Fruit fly (Drosophila melanogaster) whole organism, embryonic: ENCODE data around the gene dyl.

Source experiments
- Ada2b ChIP-seq: fragments of 200-800 bp; sonication (Bioruptor generic); IDR thresholded peaks from 2 replicates; pipeline ENCODE4 v1.3.6; 2022; ENCODE audit warnings: missing biosample characterization, missing genetic modification characterization
- Adf1 ChIP-seq: fragments of 200-800 bp; sonication (Bioruptor generic); IDR thresholded peaks from 2 replicates; pipeline ENCODE4 v1.3.6; 2022; ENCODE audit warnings: missing biosample characterization, missing genetic modification characterization
- Asciz ChIP-seq: fragments of 200-800 bp; sonication (Bioruptor generic); optimal IDR thresholded peaks from 2 replicates; lab custom pipeline; 2017; ENCODE audit warnings: missing biosample characterization, mild to moderate bottlenecking, missing genetic modification characterization, missing genetic modification reagents
- B-H2 ChIP-seq: fragments of 200-800 bp; sonication (Bioruptor generic); optimal IDR thresholded peaks from 2 replicates; lab custom pipeline; 2018; ENCODE audit warnings: missing biosample characterization, mild to moderate bottlenecking, missing genetic modification characterization
- BtbVII ChIP-seq: fragments of 200-800 bp; sonication (Bioruptor generic); optimal IDR thresholded peaks from 3 replicates; lab custom pipeline; 2017; ENCODE audit warnings: missing biosample characterization, mild to moderate bottlenecking, missing genetic modification characterization
- Bteb2 ChIP-seq: fragments of 200-800 bp; sonication (Bioruptor generic); optimal IDR thresholded peaks from 2 replicates; lab custom pipeline; 2016; ENCODE audit warnings: missing biosample characterization, missing genetic modification characterization
- CG10431 ChIP-seq: fragments of 200-800 bp; sonication (Bioruptor generic); optimal IDR thresholded peaks from 3 replicates; lab custom pipeline; 2018; ENCODE audit warnings: missing biosample characterization, mild to moderate bottlenecking, missing genetic modification characterization
- CG11504 ChIP-seq: fragments of 200-800 bp; sonication (Bioruptor generic); optimal IDR thresholded peaks from 3 replicates; lab custom pipeline; 2019; ENCODE audit warnings: missing biosample characterization, mild to moderate bottlenecking, missing genetic modification characterization, moderate library complexity
- CG16813 ChIP-seq: fragments of 200-800 bp; sonication (Bioruptor generic); IDR thresholded peaks from 3 replicates; pipeline ENCODE4 v1.3.6; 2022; ENCODE audit warnings: missing biosample characterization, missing genetic modification characterization; ENCODE audit not compliant: partially characterized antibody
- CG16815 ChIP-seq: fragments of 200-800 bp; sonication (Bioruptor generic); optimal IDR thresholded peaks from 3 replicates; lab custom pipeline; 2017; ENCODE audit warnings: missing biosample characterization, mild to moderate bottlenecking, missing genetic modification characterization
- CG17361 ChIP-seq: fragments of 200-800 bp; sonication (Bioruptor generic); IDR thresholded peaks from 3 replicates; pipeline ENCODE4 v1.3.6; 2022; ENCODE audit warnings: missing biosample characterization, missing genetic modification characterization
- CG17829 ChIP-seq: fragments of 200-800 bp; optimal IDR thresholded peaks from 2 replicates; lab custom pipeline; 2019; ENCODE audit warnings: missing biosample characterization, mild to moderate bottlenecking, missing genetic modification characterization, moderate library complexity
- CG2889 ChIP-seq: fragments of 200-800 bp; sonication (Bioruptor generic); IDR thresholded peaks from 3 replicates; pipeline ENCODE4 v1.3.6; 2022; ENCODE audit warnings: missing biosample characterization, missing genetic modification characterization
- CG30431 ChIP-seq: fragments of 200-800 bp; sonication (Bioruptor generic); optimal IDR thresholded peaks from 2 replicates; lab custom pipeline; 2017; ENCODE audit warnings: missing biosample characterization, missing genetic modification characterization
- CG31224 ChIP-seq: fragments of 200-800 bp; sonication (Bioruptor generic); IDR thresholded peaks from 2 replicates; pipeline ENCODE4 v1.3.6; 2022; ENCODE audit warnings: missing biosample characterization, missing genetic modification characterization
- CG3995 ChIP-seq: fragments of 200-800 bp; sonication (Bioruptor generic); optimal IDR thresholded peaks from 3 replicates; lab custom pipeline; 2016; ENCODE audit warnings: missing biosample characterization, missing genetic modification characterization
- CG6765 ChIP-seq: fragments of 200-800 bp; sonication (Bioruptor generic); optimal IDR thresholded peaks from 3 replicates; lab custom pipeline; 2017; ENCODE audit warnings: missing biosample characterization, mild to moderate bottlenecking, missing genetic modification characterization
- CG7372 ChIP-seq: fragments of 200-800 bp; sonication (Bioruptor generic); IDR thresholded peaks from 2 replicates; pipeline ENCODE4 v1.3.6; 2022; ENCODE audit warnings: missing biosample characterization, missing genetic modification characterization
- CG7963 ChIP-seq: fragments of 200-800 bp; sonication (Bioruptor generic); IDR thresholded peaks from 3 replicates; pipeline ENCODE4 v1.3.6; 2022; ENCODE audit warnings: missing biosample characterization, missing genetic modification characterization; ENCODE audit not compliant: partially characterized antibody
- CTCF ChIP-seq: fragments of 200-800 bp; sonication (Bioruptor generic); optimal IDR thresholded peaks from 2 replicates; lab custom pipeline; 2017; ENCODE audit warnings: missing biosample characterization, mild to moderate bottlenecking, missing genetic modification characterization, moderate library complexity
- CkIIα-i1 ChIP-seq: fragments of 200-800 bp; sonication (Bioruptor generic); IDR thresholded peaks from 2 replicates; pipeline ENCODE4 v1.3.6; 2022; ENCODE audit warnings: missing biosample characterization, missing genetic modification characterization
- CrebB ChIP-seq: fragments of 200-800 bp; sonication (Bioruptor generic); optimal IDR thresholded peaks from 3 replicates; lab custom pipeline; 2018; ENCODE audit warnings: missing biosample characterization, mild to moderate bottlenecking, missing genetic modification characterization
- Doc2 ChIP-seq: fragments of 200-800 bp; sonication (Bioruptor generic); IDR thresholded peaks from 2 replicates; pipeline ENCODE4 v1.3.6; 2022; ENCODE audit warnings: missing biosample characterization, missing genetic modification characterization
- HLH3B ChIP-seq: fragments of 200-800 bp; sonication (Bioruptor generic); IDR thresholded peaks from 2 replicates; pipeline ENCODE4 v1.3.6; 2022; ENCODE audit warnings: missing biosample characterization, missing genetic modification characterization
- Hmr ChIP-seq: fragments of 200-800 bp; sonication (Bioruptor generic); optimal IDR thresholded peaks from 3 replicates; lab custom pipeline; 2017; ENCODE audit warnings: mild to moderate bottlenecking, missing biosample characterization, missing genetic modification reagents, missing genetic modification characterization
- Hr51 ChIP-seq, 2 experiments: fragments of 200-800 bp; sonication (Bioruptor generic); optimal IDR thresholded peaks; 2 replicates in 1 of 2; 3 replicates in 1 of 2; lab custom pipeline; 2016 to 2018; ENCODE audit warnings: missing biosample characterization in 2 of 2, missing genetic modification characterization in 2 of 2, mild to moderate bottlenecking in 1 of 2, moderate library complexity in 1 of 2
- Med ChIP-seq: fragments of 200-800 bp; sonication (Bioruptor generic); peaks from one replicate; lab custom pipeline; 2016; ENCODE audit warnings: missing biosample characterization, missing genetic modification characterization, mild to moderate bottlenecking, inconsistent platforms, moderate library complexity
- Myb ChIP-seq: fragments of 200-800 bp; sonication (Bioruptor generic); optimal IDR thresholded peaks from 2 replicates; lab custom pipeline; 2016; ENCODE audit warnings: missing biosample characterization, missing genetic modification characterization
- NC2β ChIP-seq: fragments of 200-800 bp; sonication (Bioruptor generic); optimal IDR thresholded peaks from 2 replicates; lab custom pipeline; 2016; ENCODE audit warnings: missing biosample characterization, missing genetic modification characterization
- Nf-YC ChIP-seq: fragments of 200-800 bp; optimal IDR thresholded peaks from 3 replicates; lab custom pipeline; 2019; ENCODE audit warnings: missing biosample characterization, mild to moderate bottlenecking, missing genetic modification characterization, moderate library complexity
- Oaz ChIP-seq: fragments of 200-800 bp; sonication (Bioruptor generic); IDR thresholded peaks from 2 replicates; pipeline ENCODE4 v1.3.6; 2022; ENCODE audit warnings: missing biosample characterization, missing genetic modification characterization
- Ravus ChIP-seq: fragments of 200-800 bp; sonication (Bioruptor generic); IDR thresholded peaks from 2 replicates; pipeline ENCODE4 v1.3.6; 2022; ENCODE audit warnings: missing biosample characterization, missing genetic modification characterization
- Side ChIP-seq: fragments of 200-800 bp; sonication (Bioruptor generic); optimal IDR thresholded peaks from 2 replicates; lab custom pipeline; 2016; ENCODE audit warnings: missing biosample characterization, missing genetic modification characterization
- Sox102F ChIP-seq: fragments of 200-800 bp; sonication (Bioruptor generic); optimal IDR thresholded peaks from 2 replicates; lab custom pipeline; 2018; ENCODE audit warnings: missing biosample characterization, mild to moderate bottlenecking, missing genetic modification characterization, moderate library complexity
- Xbp1 ChIP-seq: fragments of 200-800 bp; sonication (Bioruptor generic); optimal IDR thresholded peaks from 3 replicates; lab custom pipeline; 2016; ENCODE audit warnings: missing biosample characterization, mild to moderate bottlenecking, missing genetic modification characterization
- Xrp1 ChIP-seq: fragments of 200-800 bp; sonication (Bioruptor generic); IDR thresholded peaks from 2 replicates; pipeline ENCODE4 v1.3.6; 2022; ENCODE audit warnings: missing biosample characterization, missing genetic modification characterization
- ab ChIP-seq: fragments of 200-800 bp; sonication (Bioruptor generic); optimal IDR thresholded peaks from 2 replicates; lab custom pipeline; 2016; ENCODE audit warnings: missing biosample characterization, missing genetic modification characterization
- ac ChIP-seq: fragments of 200-800 bp; sonication (Bioruptor generic); optimal IDR thresholded peaks from 3 replicates; lab custom pipeline; 2017; ENCODE audit warnings: missing biosample characterization, mild to moderate bottlenecking, missing genetic modification characterization
- dmrt99B ChIP-seq: fragments of 200-800 bp; sonication (Bioruptor generic); optimal IDR thresholded peaks from 2 replicates; lab custom pipeline; 2018; ENCODE audit warnings: missing biosample characterization, mild to moderate bottlenecking, missing genetic modification characterization, moderate library complexity
- ewg ChIP-seq: fragments of 200-800 bp; sonication (Bioruptor generic); optimal IDR thresholded peaks from 3 replicates; lab custom pipeline; 2017; ENCODE audit warnings: mild to moderate bottlenecking, missing biosample characterization, missing genetic modification reagents, missing genetic modification characterization
- fd3F ChIP-seq: fragments of 200-800 bp; sonication (Bioruptor generic); optimal IDR thresholded peaks from 2 replicates; lab custom pipeline; 2018; ENCODE audit warnings: missing biosample characterization, mild to moderate bottlenecking, missing genetic modification characterization, moderate library complexity
- fd64A ChIP-seq: fragments of 200-800 bp; sonication (Bioruptor generic); optimal IDR thresholded peaks from 3 replicates; lab custom pipeline; 2018; ENCODE audit warnings: missing biosample characterization, mild to moderate bottlenecking, missing genetic modification characterization
- gfzf ChIP-seq: fragments of 200-800 bp; sonication (Bioruptor generic); optimal IDR thresholded peaks from 2 replicates; lab custom pipeline; 2016; ENCODE audit warnings: missing biosample characterization, mild to moderate bottlenecking, missing genetic modification characterization, moderate library complexity
- grau ChIP-seq: fragments of 200-800 bp; optimal IDR thresholded peaks from 3 replicates; lab custom pipeline; 2019; ENCODE audit warnings: missing biosample characterization, mild to moderate bottlenecking, missing genetic modification characterization, moderate library complexity
- hkb ChIP-seq, 2 experiments: fragments of 200-800 bp in 1 of 2; fragments of >200 bp in 1 of 2; sonication (Bioruptor generic) in 1 of 2; IDR thresholded peaks in 1 of 2; optimal IDR thresholded peaks in 1 of 2; 2 replicates each; pipeline versions ENCODE4 v1.3.6 to Lab custom; 2017 to 2022; ENCODE audit warnings: missing biosample characterization in 1 of 2, missing genetic modification characterization in 1 of 2
- lab ChIP-seq: fragments of 200-800 bp; sonication (Bioruptor generic); optimal IDR thresholded peaks from 3 replicates; lab custom pipeline; 2017; ENCODE audit warnings: missing biosample characterization, missing genetic modification characterization, mild to moderate bottlenecking, moderate library complexity, missing genetic modification reagents
- lmd ChIP-seq: fragments of 200-800 bp; sonication (Bioruptor generic); IDR thresholded peaks from 2 replicates; pipeline ENCODE4 v1.3.6; 2022; ENCODE audit warnings: missing biosample characterization, missing genetic modification characterization
- maf-S ChIP-seq: fragments of 200-800 bp; sonication (Bioruptor generic); optimal IDR thresholded peaks from 2 replicates; lab custom pipeline; 2016; ENCODE audit warnings: missing biosample characterization, missing genetic modification characterization
- mld ChIP-seq: fragments of 200-800 bp; sonication (Bioruptor generic); IDR thresholded peaks from 3 replicates; pipeline ENCODE4 v1.3.6; 2022; ENCODE audit warnings: missing biosample characterization, missing genetic modification characterization; ENCODE audit not compliant: partially characterized antibody
- sqz ChIP-seq: fragments of 200-800 bp; sonication (Bioruptor generic); optimal IDR thresholded peaks from 3 replicates; lab custom pipeline; 2018; ENCODE audit warnings: missing biosample characterization, mild to moderate bottlenecking, missing genetic modification characterization
- ttk ChIP-seq: fragments of 200-800 bp; sonication (Bioruptor generic); IDR thresholded peaks from 2 replicates; pipeline ENCODE4 v2.1.2; 2022; ENCODE audit warnings: missing biosample characterization, missing genetic modification characterization

Gene dyl

DNA sequence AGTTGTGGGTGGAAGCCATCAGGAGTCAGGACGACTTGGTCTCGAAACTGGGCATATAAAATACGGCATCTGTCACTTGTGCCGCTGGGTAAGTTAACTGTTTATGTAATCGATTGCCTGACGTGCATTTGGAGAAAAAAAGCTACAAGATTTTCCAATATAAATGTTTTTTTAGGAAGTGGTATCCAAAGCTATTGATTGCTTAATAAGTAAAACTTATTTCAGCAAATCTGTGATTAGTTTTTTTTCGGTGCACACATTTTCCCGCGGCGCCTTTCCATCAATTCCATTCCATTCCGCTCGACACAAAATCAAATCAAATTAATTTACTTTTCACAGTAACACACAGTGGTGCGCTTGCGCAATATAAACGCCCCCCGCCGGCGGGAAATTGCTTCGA lies 32.0 kb upstream of the dyl start:
- TF ChIP-seq NC2β (GFP tag; lab: Kevin White, UChicago) = no peak
- TF ChIP-seq CG11504 (tag; lab: Kevin White, UChicago) = peak; percentile 11
- no peak for TF ChIP-seq CG10431 (GFP tag; lab: Kevin White, UChicago)
- TF ChIP-seq Xbp1 (GFP tag; lab: Kevin White, UChicago) = no peak
- no peak for TF ChIP-seq sqz
- no peak for TF ChIP-seq ab (GFP tag; lab: Kevin White, UChicago)
- 0 out of 2 replicates have a peak, but pooled peaks have one; percentile 11 for TF ChIP-seq HLH3B (GFP tag; lab: Robert Waterston, UW)
- TF ChIP-seq CG16815 (GFP tag; lab: Kevin White, UChicago) = no peak
- TF ChIP-seq grau (tag; lab: Kevin White, UChicago) = no peak
- TF ChIP-seq lmd (GFP tag; lab: Robert Waterston, UW) = peak; percentile 25; the same call in 1 of the 2 replicates
- no peak for TF ChIP-seq fd3F (GFP tag; lab: Kevin White, UChicago)
- TF ChIP-seq Oaz = no peak
- TF ChIP-seq ttk (GFP tag; lab: Robert Waterston, UW) = peak; percentile 37; the same call in 1 of the 2 replicates
- no peak for TF ChIP-seq CG6765 (GFP tag; lab: Kevin White, UChicago)
- no peak for TF ChIP-seq Hmr (GFP tag; lab: Kevin White, UChicago)
- no peak for TF ChIP-seq maf-S
- TF ChIP-seq gfzf (GFP tag; lab: Kevin White, UChicago) = no peak
- TF ChIP-seq Hr51 (GFP tag; optimal IDR thresholded peaks at IDR 0.05; lab: Kevin White, UChicago) = no peak
- no peak for TF ChIP-seq fd64A (GFP tag; lab: Kevin White, UChicago)
- TF ChIP-seq CG16813 (GFP tag; lab: Robert Waterston, UW) = no peak
- no peak for TF ChIP-seq mld (GFP tag; lab: Robert Waterston, UW)
- no peak for TF ChIP-seq Bteb2 (GFP tag; lab: Kevin White, UChicago)
- TF ChIP-seq CG30431 (GFP tag; lab: Kevin White, UChicago) = no peak
- no peak for TF ChIP-seq CrebB (tag; lab: Kevin White, UChicago)
- TF ChIP-seq hkb (optimal IDR thresholded peaks at IDR 0.05; lab: Kevin White, UChicago) = no peak
- peak; percentile 51; the same call in 1 of the 2 replicates for TF ChIP-seq hkb (GFP tag; IDR thresholded peaks at IDR 0.05; lab: Robert Waterston, UW)
- TF ChIP-seq Adf1 (GFP tag; lab: Robert Waterston, UW) = no peak
- no peak for TF ChIP-seq Side (GFP tag; lab: Kevin White, UChicago)
- peak; percentile 0 for TF ChIP-seq dmrt99B
- TF ChIP-seq CG17829 (tag; lab: Kevin White, UChicago) = no peak
- no peak for TF ChIP-seq ewg
- TF ChIP-seq Med = peak; percentile 14
- no peak for TF ChIP-seq B-H2 (GFP tag; lab: Kevin White, UChicago)
- no peak for TF ChIP-seq CkIIα-i1 (GFP tag; lab: Robert Waterston, UW)
- TF ChIP-seq Asciz (GFP tag; lab: Kevin White, UChicago) = no peak
- TF ChIP-seq lab (GFP tag; lab: Kevin White, UChicago) = no peak
- TF ChIP-seq Ada2b (GFP tag; lab: Robert Waterston, UW) = peak; percentile 24; the same call in 1 of the 2 replicates
- no peak for TF ChIP-seq Doc2
- TF ChIP-seq CG3995 (GFP tag; lab: Kevin White, UChicago) = no peak
- no peak for TF ChIP-seq CG7372
- no peak for TF ChIP-seq CTCF (GFP tag; lab: Kevin White, UChicago)
- TF ChIP-seq Sox102F (GFP tag; lab: Kevin White, UChicago) = no peak
- no peak for TF ChIP-seq CG31224 (GFP tag; lab: Robert Waterston, UW)
- no peak for TF ChIP-seq CG2889 (GFP tag; lab: Robert Waterston, UW)
- 0 out of 3 replicates have a peak, but pooled peaks have one; percentile 9 for TF ChIP-seq CG17361 (GFP tag; lab: Robert Waterston, UW)
- TF ChIP-seq ac (GFP tag; lab: Kevin White, UChicago) = no peak
- no peak for TF ChIP-seq Nf-YC (tag; lab: Kevin White, UChicago)
- TF ChIP-seq CG7963 (GFP tag; lab: Robert Waterston, UW) = no peak
- TF ChIP-seq Ravus (GFP tag; lab: Robert Waterston, UW) = no peak
- TF ChIP-seq Myb (GFP tag; lab: Kevin White, UChicago) = no peak
- no peak for TF ChIP-seq BtbVII (GFP tag; lab: Kevin White, UChicago)
- TF ChIP-seq Xrp1 = 0 out of 2 replicates have a peak, but pooled peaks have one; percentile 23
